Fruit fly (Drosophila melanogaster) whole organism, prepupa: ENCODE results near the gene CG31098.

Experiments used
- Blimp-1 ChIP-seq: fragments of 200-800 bp; sonication (Bioruptor generic); optimal IDR thresholded peaks from 3 replicates; lab custom pipeline; 2017; ENCODE audit warnings: missing biosample characterization, missing genetic modification characterization, mild to moderate bottlenecking, moderate library complexity, missing genetic modification reagents
- CG32006 ChIP-seq: fragments of 200-800 bp; sonication (Bioruptor generic); optimal IDR thresholded peaks from 3 replicates; lab custom pipeline; 2017; ENCODE audit warnings: missing biosample characterization, mild to moderate bottlenecking, missing genetic modification characterization
- CG34406 ChIP-seq: fragments of 200-800 bp; sonication (Bioruptor generic); optimal IDR thresholded peaks from 3 replicates; lab custom pipeline; 2016; ENCODE audit warnings: missing biosample characterization, missing genetic modification characterization
- CG6276 ChIP-seq: fragments of 200-800 bp; sonication (Bioruptor generic); optimal IDR thresholded peaks from 2 replicates; lab custom pipeline; 2017; ENCODE audit warnings: missing biosample characterization, mild to moderate bottlenecking, missing genetic modification characterization
- CG6808 ChIP-seq: fragments of 200-800 bp; sonication (Bioruptor generic); optimal IDR thresholded peaks from 3 replicates; lab custom pipeline; 2017; ENCODE audit warnings: missing biosample characterization, missing genetic modification characterization, mild to moderate bottlenecking, moderate library complexity, missing genetic modification reagents
- CG8319 ChIP-seq: fragments of 200-800 bp; sonication (Bioruptor generic); optimal IDR thresholded peaks from 3 replicates; lab custom pipeline; 2016; ENCODE audit warnings: missing biosample characterization, missing genetic modification characterization
- Eip93F ChIP-seq: fragments of 200-800 bp; sonication (Bioruptor generic); optimal IDR thresholded peaks from 2 replicates; lab custom pipeline; 2016; ENCODE audit warnings: missing biosample characterization, mild to moderate bottlenecking, missing genetic modification characterization
- Ets21C ChIP-seq: fragments of 200-800 bp; sonication (Bioruptor generic); optimal IDR thresholded peaks from 3 replicates; lab custom pipeline; 2016; ENCODE audit warnings: missing biosample characterization, missing genetic modification characterization
- OdsH ChIP-seq: fragments of 200-800 bp; sonication (Bioruptor generic); optimal IDR thresholded peaks from 3 replicates; lab custom pipeline; 2016; ENCODE audit warnings: missing biosample characterization, missing genetic modification characterization
- esn ChIP-seq: fragments of 200-800 bp; sonication (Bioruptor generic); optimal IDR thresholded peaks from 2 replicates; lab custom pipeline; 2016; ENCODE audit warnings: missing biosample characterization, mild to moderate bottlenecking, missing genetic modification characterization, moderate library complexity
- fd85E ChIP-seq: fragments of 200-800 bp; sonication (Bioruptor generic); optimal IDR thresholded peaks from 3 replicates; lab custom pipeline; 2016; ENCODE audit warnings: missing biosample characterization, missing genetic modification characterization

DNA sequence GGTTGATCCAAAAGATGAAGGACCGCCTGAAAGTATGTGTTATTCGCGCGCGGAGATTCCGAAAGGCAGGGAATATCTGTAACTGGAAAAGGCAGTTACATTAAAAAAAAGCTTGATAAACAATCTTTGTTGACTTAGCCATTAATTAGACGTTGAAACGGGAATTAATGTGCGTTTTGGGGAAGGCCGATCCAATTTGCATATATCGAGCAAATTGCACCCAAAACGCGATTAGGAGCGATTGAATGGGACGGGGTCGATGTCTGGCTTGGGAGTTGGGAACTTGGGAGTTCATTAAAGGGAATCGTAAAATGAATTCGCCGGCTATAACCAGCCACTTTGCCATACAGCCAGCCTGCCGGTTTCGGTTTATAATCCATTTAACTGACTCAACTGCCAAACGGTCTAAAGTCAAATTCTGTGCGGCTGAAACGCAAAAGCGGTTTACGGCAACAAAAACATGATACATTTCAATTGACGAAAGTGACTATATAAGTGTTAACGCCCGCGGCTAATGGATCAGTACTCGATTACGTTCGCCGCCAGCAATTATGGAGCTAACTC, 51.2 kb downstream of the CG31098 start, which contains the start of gene CG11854:
- TF ChIP-seq CG8319 (GFP tag; lab: Kevin White, UChicago) (no peak), fd85E (GFP tag; lab: Kevin White, UChicago) (no peak), CG32006 (GFP tag; lab: Kevin White, UChicago) (no peak), Blimp-1 (GFP tag; lab: Kevin White, UChicago) (no peak), esn (GFP tag; lab: Kevin White, UChicago) (no peak), CG6808 (GFP tag; lab: Kevin White, UChicago) (no peak), Eip93F (no peak), CG6276 (GFP tag; lab: Kevin White, UChicago) (no peak), Ets21C (no peak), CG34406 (no peak), OdsH (GFP tag; lab: Kevin White, UChicago) (no peak)
